Worm (Caenorhabditis elegans): ENCODE data around the gene fbxl-3.

DNA sequence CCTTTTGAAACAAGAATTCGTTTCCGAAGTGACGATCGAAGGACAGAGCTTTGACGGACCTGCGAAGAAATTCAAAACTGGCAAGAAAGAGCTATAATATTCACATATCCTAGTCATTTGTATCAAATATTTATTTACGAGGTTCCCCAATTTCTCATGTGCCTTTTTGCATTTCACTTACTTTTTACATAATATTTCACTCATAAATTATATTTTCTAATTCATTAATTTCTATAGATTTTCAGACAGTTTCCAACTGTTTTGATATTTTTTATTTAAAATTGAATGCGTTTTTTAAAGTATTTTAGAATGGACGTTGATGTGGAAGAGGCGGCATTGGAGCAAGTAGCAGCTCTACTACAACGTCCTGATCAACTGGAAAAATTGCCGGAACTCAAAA is 39.5 kb downstream of the fbxl-3 start, which contains the start of gene sec-6:
- TF ChIP-seq ces-1 (GFP tag; optimal IDR thresholded peaks at IDR 0.05) = no peak
- TF ChIP-seq tbx-8 (GFP tag; optimal IDR thresholded peaks at IDR 0.05) = no peak
- TF ChIP-seq nhr-76 (tag; optimal IDR thresholded peaks at IDR 0.05) = no peak
- TF ChIP-seq cnd-1 (tag; optimal IDR thresholded peaks at IDR 0.05) = no peak
- TF ChIP-seq elt-3 (tag; optimal IDR thresholded peaks at IDR 0.05) = no peak
- no peak for TF ChIP-seq hlh-1 (tag; optimal IDR thresholded peaks at IDR 0.05)
- no peak for TF ChIP-seq blmp-1 (tag; optimal IDR thresholded peaks at IDR 0.05)
- no peak for TF ChIP-seq mep-1 (tag; optimal IDR thresholded peaks at IDR 0.05)
- no peak for TF ChIP-seq lsy-2 (tag; optimal IDR thresholded peaks at IDR 0.05)
- no peak for TF ChIP-seq ztf-11 (tag; optimal IDR thresholded peaks at IDR 0.05)
- TF ChIP-seq unc-62 (GFP tag; optimal IDR thresholded peaks at IDR 0.05) = no peak
